Fruit fly (Drosophila melanogaster): Measurements from ENCODE around the gene tut.

Gene tut

dm6 chr3L:8177795-8178564 lies 32.6 kb downstream of the tut start, which contains the start of gene Nmt (continued):
- TF ChIP-seq esg (GFP tag; conservative IDR thresholded peaks at IDR 0.05) (peak; percentile 42; the same call in 1 of the 2 replicates), sob (GFP tag; IDR thresholded peaks at IDR 0.05) (no peak), CG17359 (tag; optimal IDR thresholded peaks at IDR 0.05) (peak; percentile 26), repo (GFP tag; optimal IDR thresholded peaks at IDR 0.05) (no peak), CG11085 (GFP tag; IDR thresholded peaks at IDR 0.05) (no peak), C15 (GFP tag; IDR thresholded peaks at IDR 0.05) (no peak), CG8388 (GFP tag; optimal IDR thresholded peaks at IDR 0.05) (no peak), al (GFP tag; IDR thresholded peaks at IDR 0.05) (no peak), Optix (GFP tag; IDR thresholded peaks at IDR 0.05) (no peak), CG8924 (tag; optimal IDR thresholded peaks at IDR 0.05) (no peak), Oli (tag; optimal IDR thresholded peaks at IDR 0.05) (no peak), dmrt99B (tag; optimal IDR thresholded peaks at IDR 0.05) (no peak), Hsf (GFP tag; optimal IDR thresholded peaks at IDR 0.05) (peak; percentile 30), trem (tag; optimal IDR thresholded peaks at IDR 0.05) (peak; percentile 2), Atf6 (GFP tag; IDR thresholded peaks at IDR 0.05) (peak; percentile 48; the same call in 1 of the 2 replicates), CG5180 (GFP tag; optimal IDR thresholded peaks at IDR 0.05) (no peak), kni (GFP tag; optimal IDR thresholded peaks at IDR 0.05) (no peak), CG7745 (tag; optimal IDR thresholded peaks at IDR 0.05) (no peak), CG2712 (tag; optimal IDR thresholded peaks at IDR 0.05) (no peak), sd (tag; optimal IDR thresholded peaks at IDR 0.05) (no peak), Ets97D (GFP tag; optimal IDR thresholded peaks at IDR 0.05) (peak; percentile 32), CG18619 (GFP tag; optimal IDR thresholded peaks at IDR 0.05) (no peak), nmo (GFP tag; optimal IDR thresholded peaks at IDR 0.05) (no peak), CG17385 (GFP tag; optimal IDR thresholded peaks at IDR 0.05) (peak; percentile 17), CG13287 (GFP tag; IDR thresholded peaks at IDR 0.05; ENCODE audit: partially characterized antibody) (peak; percentile 83), Hmr (GFP tag; optimal IDR thresholded peaks at IDR 0.05) (peak; percentile 28), Asciz (GFP tag; optimal IDR thresholded peaks at IDR 0.05) (no peak), Atf-2 (GFP tag; optimal IDR thresholded peaks at IDR 0.05) (no peak), peb (GFP tag; IDR thresholded peaks at IDR 0.05) (no peak), CG2129 (GFP tag; IDR thresholded peaks at IDR 0.05; ENCODE audit: partially characterized antibody) (peak; percentile 59), tgo (GFP tag; IDR thresholded peaks at IDR 0.05) (no peak), HmgZ (tag; optimal IDR thresholded peaks at IDR 0.05) (no peak), Sin3A (optimal IDR thresholded peaks at IDR 0.05) (peak; percentile 78), Meics (GFP tag; optimal IDR thresholded peaks at IDR 0.05) (no peak), CG12104 (GFP tag; optimal IDR thresholded peaks at IDR 0.05) (no peak), CG3163 (GFP tag; optimal IDR thresholded peaks at IDR 0.05) (no peak), CG15269 (tag; optimal IDR thresholded peaks at IDR 0.05) (no peak), ham (GFP tag; IDR thresholded peaks at IDR 0.05) (no peak), nerfin-1 (tag; optimal IDR thresholded peaks at IDR 0.05) (no peak), dati (GFP tag; IDR thresholded peaks at IDR 0.05) (no peak), Hr51 (GFP tag; optimal IDR thresholded peaks at IDR 0.05) (no peak), CG12299 (tag; optimal IDR thresholded peaks at IDR 0.05) (no peak), Nf-YA (GFP tag; IDR thresholded peaks at IDR 0.05) (no peak), CG4707 (GFP tag; optimal IDR thresholded peaks at IDR 0.05) (no peak), E2f1 (GFP tag; IDR thresholded peaks at IDR 0.05) (no peak), dpn (GFP tag; optimal IDR thresholded peaks at IDR 0.05) (peak in 1 of 2 experiments; percentile 26), E2f2 (GFP tag; IDR thresholded peaks at IDR 0.05) (peak; percentile 86), bigmax (GFP tag; optimal IDR thresholded peaks at IDR 0.05) (peak; percentile 96), Nf-YC (tag; optimal IDR thresholded peaks at IDR 0.05) (no peak), Dref (GFP tag; IDR thresholded peaks at IDR 0.05) (peak; percentile 75)

Data from whole organism, embryonic.